Worm (Caenorhabditis elegans) whole organism, L4/young adult: ENCODE data around the gene srd-40.

Experiments used
- W03F9.2 ChIP-seq: fragments of 150-350 bp; optimal IDR thresholded peaks from 2 replicates; lab custom pipeline; 2014; ENCODE audit warnings: missing biosample characterization, missing genetic modification characterization
- dao-5 ChIP-seq: sonication (generic microtip); optimal IDR thresholded peaks from 2 replicates; lab custom pipeline; 2016; ENCODE audit warnings: missing genotype, missing genetic modification characterization, moderate library complexity, missing compliant biosample characterization
- him-1 ChIP-seq: sonication (generic microtip); optimal IDR thresholded peaks from 2 replicates; lab custom pipeline; 2016; ENCODE audit warnings: missing genotype, missing genetic modification reagents, missing genetic modification characterization, missing compliant biosample characterization

Gene srd-40

DNA sequence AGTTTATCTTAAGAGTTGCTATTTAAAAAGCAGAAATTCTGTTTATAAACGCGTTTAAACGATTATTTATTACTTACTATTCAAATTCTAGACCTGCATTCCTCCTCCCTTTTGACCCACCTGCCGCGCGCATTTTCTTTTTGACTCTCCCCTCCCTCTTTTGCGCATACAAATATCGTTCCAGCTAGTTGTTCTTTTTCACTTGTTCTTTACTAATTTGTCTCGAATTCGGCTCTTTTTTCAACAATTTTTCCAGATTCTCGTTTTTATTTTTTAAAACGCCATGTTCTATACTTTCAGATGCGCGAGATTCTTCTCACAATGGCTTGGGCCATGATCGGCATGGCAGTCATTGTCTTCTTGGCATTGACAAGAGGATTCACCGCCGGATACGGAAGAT is 41.8 kb downstream of the srd-40 start, which contains the start of gene F19H6.4:
Gene F19H6.4 (plus strand): TSS at position 301 of the 400 bp plus-strand sequence.
- TF ChIP-seq W03F9.2 (tag; lab: Kevin White, UChicago) (no peak), dao-5 (tag; lab: Kevin White, UChicago) (no peak), him-1 (tag; lab: Kevin White, UChicago) (no peak)

DNA sequence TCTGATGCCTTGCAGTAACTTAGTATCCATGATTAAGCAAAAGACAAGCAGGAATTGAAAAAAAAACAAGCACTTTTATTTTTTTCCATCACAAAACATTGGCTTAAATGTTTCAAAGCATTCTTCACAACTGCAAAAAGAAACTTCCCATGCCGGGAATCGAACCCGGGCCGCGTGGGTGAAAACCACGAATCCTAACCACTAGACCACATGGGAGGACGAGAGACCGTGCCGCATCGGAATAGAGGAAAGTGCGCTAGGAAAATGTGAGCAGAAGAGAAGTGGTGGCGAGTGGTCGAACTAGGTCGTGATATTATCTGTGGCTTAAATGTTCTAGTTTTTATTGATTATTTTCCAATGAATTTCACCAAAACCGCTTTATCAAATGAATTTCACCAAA is 44.0 kb downstream of the srd-40 start:
- TF ChIP-seq him-1 (tag; lab: Kevin White, UChicago) (no peak), W03F9.2 (tag; lab: Kevin White, UChicago) (no peak), dao-5 (tag; lab: Kevin White, UChicago) (no peak)

DNA sequence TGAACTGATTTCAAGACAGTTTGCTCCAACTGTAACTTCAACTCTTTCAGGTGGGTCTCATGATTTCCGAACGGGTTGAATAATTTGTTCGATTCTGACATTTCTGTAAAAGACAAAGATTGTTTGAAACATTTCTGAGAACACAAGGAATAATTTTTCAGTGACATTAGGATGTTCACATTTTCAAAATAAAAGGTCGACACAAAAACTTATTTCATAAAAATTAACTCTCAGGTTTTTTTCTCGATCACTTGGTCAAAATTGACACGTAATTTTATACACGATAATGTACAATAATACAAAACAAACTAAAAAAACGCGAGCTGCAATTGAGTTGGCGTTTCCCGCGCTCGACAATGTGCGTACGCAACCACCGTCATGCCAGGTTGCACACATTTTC is 47.8 kb downstream of the srd-40 start, which contains the start of gene rif-1.2:
Gene rif-1.2 (minus strand): TSS at position 101 of the 400 bp plus-strand sequence.
- no peak for TF ChIP-seq dao-5 (tag; lab: Kevin White, UChicago)
- no peak for TF ChIP-seq W03F9.2 (tag; lab: Kevin White, UChicago)
- no peak for TF ChIP-seq him-1 (tag; lab: Kevin White, UChicago)
